Fruit fly (Drosophila melanogaster): ENCODE measurements around the gene SkpA.

DNA sequence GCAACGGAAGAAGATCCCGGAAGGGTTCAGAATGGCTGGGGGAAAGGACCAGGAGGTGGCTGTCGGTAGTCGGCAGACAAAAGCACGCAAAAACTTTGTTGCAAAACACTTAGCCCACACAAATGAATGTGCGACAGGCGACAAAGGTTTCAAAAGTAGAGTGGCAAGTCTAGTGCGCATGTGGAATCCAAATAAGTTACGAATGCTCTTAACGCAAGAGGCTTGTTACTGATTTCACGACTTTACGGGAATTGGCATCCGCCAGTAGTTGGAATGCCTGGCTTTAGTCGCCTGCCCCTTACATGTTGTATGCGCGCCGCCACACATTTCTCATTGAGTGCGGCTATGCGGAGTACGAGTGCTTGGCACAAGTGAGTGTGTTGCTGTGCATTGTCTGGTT lies 22.6 kb downstream of the SkpA start:
- TF ChIP-seq jim (GFP tag; optimal IDR thresholded peaks at IDR 0.05) (no peak), dsf (GFP tag; optimal IDR thresholded peaks at IDR 0.05; ENCODE audit: borderline replicate concordance) (no peak), Hr83 (GFP tag; optimal IDR thresholded peaks at IDR 0.05; ENCODE audit: poor library complexity, severe bottlenecking) (no peak), Sp1 (GFP tag; optimal IDR thresholded peaks at IDR 0.05) (no peak), dmrt93B (GFP tag; optimal IDR thresholded peaks at IDR 0.05) (no peak), foxo (GFP tag; optimal IDR thresholded peaks at IDR 0.05) (peak in 1 of 2 experiments; percentile 46), Mio (GFP tag; optimal IDR thresholded peaks at IDR 0.05) (no peak), lola (GFP tag; optimal IDR thresholded peaks at IDR 0.05) (no peak)
